Worm (Caenorhabditis elegans) whole organism, L4 larva: ENCODE measurements around the gene F56B3.4.

Experiments
- R02D3.7 ChIP-seq: fragments of 150-350 bp; sonication (generic microtip); optimal IDR thresholded peaks from 3 replicates; lab custom pipeline; 2014; ENCODE audit warnings: missing biosample characterization, missing genetic modification characterization
- ama-1 ChIP-seq: fragments of 150-350 bp; optimal IDR thresholded peaks from 2 replicates; lab custom pipeline; 2014; ENCODE audit warnings: inconsistent platforms, mixed read lengths
- dmd-6 ChIP-seq: fragments of 200-800 bp; sonication (Bioruptor generic); IDR thresholded peaks from 2 replicates; pipeline ENCODE4 v1.3.6; 2022; ENCODE audit warnings: missing genetic modification reagents, missing genetic modification characterization, missing compliant biosample characterization
- fos-1 ChIP-seq: fragments of 150-350 bp; optimal IDR thresholded peaks from 2 replicates; lab custom pipeline; 2014; ENCODE audit warnings: missing biosample characterization, missing genetic modification characterization
- lin-13 ChIP-seq: fragments of 150-350 bp; optimal IDR thresholded peaks from 2 replicates; lab custom pipeline; 2014; ENCODE audit warnings: missing biosample characterization, missing genetic modification reagents, missing genetic modification characterization
- lin-15B ChIP-seq: fragments of 150-350 bp; sonication (generic microtip); optimal IDR thresholded peaks from 3 replicates; lab custom pipeline; 2014; ENCODE audit warnings: missing biosample characterization, missing genetic modification characterization
- lir-3 ChIP-seq: sonication (generic microtip); optimal IDR thresholded peaks from 2 replicates; lab custom pipeline; 2016; ENCODE audit warnings: mild to moderate bottlenecking, missing genetic modification characterization, missing compliant biosample characterization
- mes-2 ChIP-seq: sonication (generic microtip); optimal IDR thresholded peaks from 2 replicates; lab custom pipeline; 2016; ENCODE audit warnings: missing genotype, mild to moderate bottlenecking, missing genetic modification characterization, missing compliant biosample characterization; ENCODE audit not compliant: poor library complexity, severe bottlenecking
- snpc-4 ChIP-seq: fragments of 150-350 bp; optimal IDR thresholded peaks from 2 replicates; lab custom pipeline; 2014; ENCODE audit warnings: missing biosample characterization, missing genetic modification characterization

DNA sequence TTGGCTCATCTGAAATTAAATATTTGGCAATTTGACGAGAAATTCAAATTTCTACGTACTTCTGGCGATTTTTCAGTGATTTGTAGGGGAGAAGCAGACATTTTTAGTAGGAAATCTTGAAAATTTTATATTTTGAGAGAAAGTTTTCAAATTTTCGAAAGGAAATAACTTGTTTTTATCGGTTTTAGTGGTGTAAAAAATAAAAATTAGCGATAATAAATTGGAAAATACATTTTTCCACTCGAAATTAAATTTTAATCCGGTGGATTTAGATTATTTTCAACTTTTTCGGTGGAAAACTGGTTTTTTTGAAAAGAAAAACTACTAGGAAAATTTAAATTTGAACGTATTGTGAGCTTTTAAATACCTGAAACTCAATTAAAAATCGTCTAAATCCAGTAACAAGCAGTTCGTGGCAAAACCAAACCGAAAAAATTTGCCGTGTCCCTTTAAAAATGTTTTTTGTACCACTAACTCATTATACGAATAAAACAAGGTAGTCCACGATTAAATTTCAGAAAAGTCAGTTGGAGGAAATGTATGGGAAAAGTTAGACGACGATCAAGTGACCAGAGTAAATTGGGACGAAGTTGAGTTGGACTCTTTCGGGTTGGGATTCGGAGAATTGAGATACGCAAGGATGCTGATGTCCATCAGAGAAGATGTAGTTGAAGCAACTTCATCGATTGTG is 37.9 kb upstream of the F56B3.4 start, which contains the start of the genes madf-1 and Y55F3BR.10:
- TF ChIP-seq mes-2 (tag; lab: Kevin White, UChicago) (no peak), lin-13 (GFP tag; lab: Kevin White, UChicago) (no peak), lir-3 (tag; lab: Kevin White, UChicago) (no peak), fos-1 (tag; lab: Kevin White, UChicago) (no peak), R02D3.7 (tag; lab: Kevin White, UChicago) (no peak), ama-1 (no peak), snpc-4 (no peak), lin-15B (no peak), dmd-6 (GFP tag; lab: Robert Waterston, UW) (no peak)
